Comparison of ENCODE assay signal across 3 worm cellular contexts in genomic region chrIII:10596387-10596786, ce11.
A peak's percentile ranks its signal among the peaks of the same experiment; 100 is the strongest.
TF ChIP-seq lines count a peak whose summit lies in the region.

Gene Y39A1A.3 (minus strand): TSS chrIII:10596487.

TF ChIP-seq in whole organism, L3 larva, 47 proteins besides CTCF, POLR2A, EP300 and RAD21:
- TF ChIP-seq ama-1 (optimal IDR thresholded peaks at IDR 0.05; lab: Kevin White, UChicago) (peak; percentile 32), nhr-43 (tag; optimal IDR thresholded peaks at IDR 0.05; lab: Kevin White, UChicago; ENCODE audit: poor library complexity, severe bottlenecking) (no peak)

TF ChIP-seq in whole organism, L4 larva, 104 proteins besides CTCF, POLR2A, EP300 and RAD21:
- TF ChIP-seq madf-9 (GFP tag; conservative IDR thresholded peaks at IDR 0.05; lab: Robert Waterston, UW) = no peak
- no peak for TF ChIP-seq ZK337.2 (GFP tag; IDR thresholded peaks at IDR 0.05; lab: Robert Waterston, UW)
- peak; percentile 6 for TF ChIP-seq mep-1 (tag; optimal IDR thresholded peaks at IDR 0.05; lab: Kevin White, UChicago)
- TF ChIP-seq mxl-3 (GFP tag; optimal IDR thresholded peaks at IDR 0.05; lab: Kevin White, UChicago) = no peak
- TF ChIP-seq lin-1 (GFP tag; IDR thresholded peaks at IDR 0.05; lab: Robert Waterston, UW) = no peak
- no peak for TF ChIP-seq dmd-6 (GFP tag; IDR thresholded peaks at IDR 0.05; lab: Robert Waterston, UW)
- no peak for TF ChIP-seq F10B5.3 (tag; optimal IDR thresholded peaks at IDR 0.05; lab: Kevin White, UChicago)
- no peak for TF ChIP-seq lim-7 (GFP tag; IDR thresholded peaks at IDR 0.05; lab: Robert Waterston, UW)
- TF ChIP-seq lsy-2 (tag; optimal IDR thresholded peaks at IDR 0.05; lab: Kevin White, UChicago) = no peak
- TF ChIP-seq ztf-7 (tag; optimal IDR thresholded peaks at IDR 0.05; lab: Kevin White, UChicago) = no peak
- TF ChIP-seq lin-15B (tag; optimal IDR thresholded peaks at IDR 0.05; lab: Kevin White, UChicago) = no peak
- peak; percentile 53 for TF ChIP-seq ama-1 (optimal IDR thresholded peaks at IDR 0.05; lab: Kevin White, UChicago)
- TF ChIP-seq nhr-6 (tag; optimal IDR thresholded peaks at IDR 0.05; lab: Kevin White, UChicago) = no peak
- TF ChIP-seq spr-1 (tag; optimal IDR thresholded peaks at IDR 0.05; lab: Kevin White, UChicago) = no peak

TF ChIP-seq in whole organism, young adult, 124 proteins besides CTCF, POLR2A, EP300 and RAD21:
- TF ChIP-seq ekl-4 (GFP tag; IDR thresholded peaks at IDR 0.05; lab: Robert Waterston, UW) (no peak), cebp-1 (GFP tag; IDR thresholded peaks at IDR 0.05; lab: Robert Waterston, UW) (no peak), cebp-1 (tag; optimal IDR thresholded peaks at IDR 0.05; lab: Kevin White, UChicago) (peak; percentile 14)
TF ChIP-seq in whole organism, young adult: peak in this region for 1.
